Fruit fly (Drosophila melanogaster) whole organism, embryonic: ENCODE measurements around the gene CG11294.

ENCODE experiments used
- BEAF-32 ChIP-seq: fragments of 200-800 bp; sonication (Bioruptor generic); optimal IDR thresholded peaks from 3 replicates; lab custom pipeline; 2017; ENCODE audit warnings: missing biosample characterization, missing genetic modification characterization, mild to moderate bottlenecking, moderate library complexity, missing genetic modification reagents
- Bdp1 ChIP-seq: fragments of 200-800 bp; sonication (Bioruptor generic); optimal IDR thresholded peaks from 3 replicates; lab custom pipeline; 2016; ENCODE audit warnings: missing biosample characterization, missing genetic modification characterization
- CG11085 ChIP-seq: fragments of 200-800 bp; sonication (Bioruptor generic); IDR thresholded peaks from 2 replicates; pipeline ENCODE4 v1.3.6; 2022; ENCODE audit warnings: missing biosample characterization, missing genetic modification characterization
- CG11247 ChIP-seq: fragments of 200-800 bp; sonication (Bioruptor generic); IDR thresholded peaks from 2 replicates; pipeline ENCODE4 v1.3.6; 2022; ENCODE audit warnings: missing biosample characterization, missing genetic modification characterization
- CG11560 ChIP-seq: fragments of 200-800 bp; sonication (Bioruptor generic); IDR thresholded peaks from 3 replicates; pipeline ENCODE4 v1.3.6; 2022; ENCODE audit warnings: missing biosample characterization, missing genetic modification characterization
- CG14014 ChIP-seq: fragments of 200-800 bp; sonication (Bioruptor generic); IDR thresholded peaks from 2 replicates; pipeline ENCODE4 v1.3.6; 2022; ENCODE audit warnings: missing biosample characterization, missing genetic modification characterization
- CG14441 ChIP-seq: fragments of 200-800 bp; sonication (Bioruptor generic); IDR thresholded peaks from 2 replicates; pipeline ENCODE4 v1.3.6; 2022; ENCODE audit warnings: missing biosample characterization, missing genetic modification characterization
- CG17361 ChIP-seq: fragments of 200-800 bp; sonication (Bioruptor generic); IDR thresholded peaks from 3 replicates; pipeline ENCODE4 v1.3.6; 2022; ENCODE audit warnings: missing biosample characterization, missing genetic modification characterization
- CG1792 ChIP-seq: fragments of 200-800 bp; sonication (Bioruptor generic); optimal IDR thresholded peaks from 2 replicates; lab custom pipeline; 2016; ENCODE audit warnings: missing biosample characterization, missing genetic modification characterization
- CG18262 ChIP-seq: fragments of 200-800 bp; optimal IDR thresholded peaks from 3 replicates; lab custom pipeline; 2019; ENCODE audit warnings: missing biosample characterization, mild to moderate bottlenecking, missing genetic modification characterization, moderate library complexity
- CG1832 ChIP-seq: fragments of 200-800 bp; sonication (Bioruptor generic); optimal IDR thresholded peaks from 2 replicates; lab custom pipeline; 2017; ENCODE audit warnings: missing biosample characterization, mild to moderate bottlenecking, missing genetic modification characterization, inconsistent platforms
- CG18599 ChIP-seq: fragments of 200-800 bp; sonication (Bioruptor generic); optimal IDR thresholded peaks from 3 replicates; lab custom pipeline; 2017; ENCODE audit warnings: missing biosample characterization, missing genetic modification characterization, mild to moderate bottlenecking, moderate library complexity, missing genetic modification reagents
- CG3065 ChIP-seq: fragments of 200-800 bp; sonication (Bioruptor generic); optimal IDR thresholded peaks from 2 replicates; lab custom pipeline; 2016; ENCODE audit warnings: missing biosample characterization, missing genetic modification characterization
- CG3838 ChIP-seq: fragments of 200-800 bp; sonication (Bioruptor generic); optimal IDR thresholded peaks from 3 replicates; lab custom pipeline; 2016; ENCODE audit warnings: missing biosample characterization, missing genetic modification characterization
- CG3847 ChIP-seq: fragments of 200-800 bp; sonication (Bioruptor generic); IDR thresholded peaks from 2 replicates; pipeline ENCODE4 v1.3.6; 2022; ENCODE audit warnings: missing biosample characterization, missing genetic modification characterization
- CG4360 ChIP-seq: fragments of 200-800 bp; sonication (Bioruptor generic); IDR thresholded peaks from 2 replicates; pipeline ENCODE4 v1.3.6; 2022; ENCODE audit warnings: missing biosample characterization, missing genetic modification characterization
- CG5180 ChIP-seq: fragments of 200-800 bp; sonication (Bioruptor generic); optimal IDR thresholded peaks from 3 replicates; lab custom pipeline; 2017; ENCODE audit warnings: missing biosample characterization, missing genetic modification characterization, mild to moderate bottlenecking, moderate library complexity, missing genetic modification reagents
- CG7963 ChIP-seq: fragments of 200-800 bp; sonication (Bioruptor generic); IDR thresholded peaks from 3 replicates; pipeline ENCODE4 v1.3.6; 2022; ENCODE audit warnings: missing biosample characterization, missing genetic modification characterization; ENCODE audit not compliant: partially characterized antibody
- CG8089 ChIP-seq: fragments of 200-800 bp; sonication (Bioruptor generic); optimal IDR thresholded peaks from 3 replicates; lab custom pipeline; 2016; ENCODE audit warnings: missing biosample characterization, missing genetic modification characterization
- Dad ChIP-seq: fragments of 200-800 bp; sonication (Bioruptor generic); optimal IDR thresholded peaks from 3 replicates; lab custom pipeline; 2016; ENCODE audit warnings: missing biosample characterization, missing genetic modification characterization
- Dip2 ChIP-seq: fragments of 200-800 bp; sonication (Bioruptor generic); IDR thresholded peaks from 2 replicates; pipeline ENCODE4 v1.3.6; 2022; ENCODE audit warnings: missing biosample characterization, missing genetic modification characterization
- Dll ChIP-seq: fragments of 200-800 bp; sonication (Bioruptor generic); IDR thresholded peaks from 4 replicates; pipeline ENCODE4 v1.3.6; 2022; ENCODE audit warnings: missing biosample characterization, missing genetic modification characterization; ENCODE audit not compliant: partially characterized antibody
- Dref ChIP-seq: fragments of 200-800 bp; sonication (Bioruptor generic); IDR thresholded peaks from 2 replicates; pipeline ENCODE4 v1.3.6; 2022; ENCODE audit warnings: missing biosample characterization, missing genetic modification characterization
- Fer1 ChIP-seq: fragments of 200-800 bp; sonication (Bioruptor generic); optimal IDR thresholded peaks from 2 replicates; lab custom pipeline; 2017; ENCODE audit warnings: missing biosample characterization, mild to moderate bottlenecking, missing genetic modification characterization
- HLH4C ChIP-seq: fragments of 200-800 bp; sonication (Bioruptor generic); IDR thresholded peaks from 3 replicates; pipeline ENCODE4 v1.3.6; 2022; ENCODE audit warnings: missing biosample characterization, missing genetic modification characterization; ENCODE audit not compliant: partially characterized antibody
- Hand ChIP-seq: fragments of 200-800 bp; sonication (Bioruptor generic); optimal IDR thresholded peaks from 2 replicates; lab custom pipeline; 2017; ENCODE audit warnings: mild to moderate bottlenecking, missing biosample characterization, missing genetic modification reagents, missing genetic modification characterization
- Hr51 ChIP-seq, 2 experiments: fragments of 200-800 bp; sonication (Bioruptor generic); optimal IDR thresholded peaks; 2 replicates in 1 of 2; 3 replicates in 1 of 2; lab custom pipeline; 2016 to 2018; ENCODE audit warnings: missing biosample characterization in 2 of 2, missing genetic modification characterization in 2 of 2, mild to moderate bottlenecking in 1 of 2, moderate library complexity in 1 of 2
- Jarid2 ChIP-seq: fragments of 200-800 bp; sonication (Bioruptor generic); optimal IDR thresholded peaks from 3 replicates; lab custom pipeline; 2017; ENCODE audit warnings: mild to moderate bottlenecking, missing biosample characterization, missing genetic modification reagents, missing genetic modification characterization
- Kr ChIP-seq: fragments of 200-800 bp; sonication (Bioruptor generic); optimal IDR thresholded peaks from 2 replicates; lab custom pipeline; 2017; ENCODE audit warnings: missing biosample characterization, mild to moderate bottlenecking, missing genetic modification characterization
- MESR4 ChIP-seq: fragments of 200-800 bp; sonication (Bioruptor generic); optimal IDR thresholded peaks from 2 replicates; lab custom pipeline; 2018; ENCODE audit warnings: missing biosample characterization, mild to moderate bottlenecking, missing genetic modification characterization, moderate library complexity
- Mes4 ChIP-seq: fragments of 200-800 bp; sonication (Bioruptor generic); optimal IDR thresholded peaks from 2 replicates; lab custom pipeline; 2016; ENCODE audit warnings: missing biosample characterization, missing genetic modification characterization
- Neu2 ChIP-seq: fragments of 200-800 bp; sonication (Bioruptor generic); optimal IDR thresholded peaks from 3 replicates; lab custom pipeline; 2016; ENCODE audit warnings: missing biosample characterization, missing genetic modification characterization, borderline replicate concordance
- Nf-YC ChIP-seq: fragments of 200-800 bp; optimal IDR thresholded peaks from 3 replicates; lab custom pipeline; 2019; ENCODE audit warnings: missing biosample characterization, mild to moderate bottlenecking, missing genetic modification characterization, moderate library complexity
- Poxn ChIP-seq: fragments of 200-800 bp; sonication (Bioruptor generic); IDR thresholded peaks from 2 replicates; pipeline ENCODE4 v1.3.6; 2022; ENCODE audit warnings: missing biosample characterization, missing genetic modification characterization
- Ravus ChIP-seq: fragments of 200-800 bp; sonication (Bioruptor generic); IDR thresholded peaks from 2 replicates; pipeline ENCODE4 v1.3.6; 2022; ENCODE audit warnings: missing biosample characterization, missing genetic modification characterization
- Tbp ChIP-seq: fragments of >200 bp; optimal IDR thresholded peaks from 2 replicates; lab custom pipeline; 2018; ENCODE audit warnings: missing biosample characterization, missing genetic modification characterization
- aop ChIP-seq: fragments of 200-800 bp; sonication (Bioruptor generic); IDR thresholded peaks from 2 replicates; pipeline ENCODE4 v1.3.6; 2022; ENCODE audit warnings: missing biosample characterization, missing genetic modification characterization
- fd96Cb ChIP-seq: fragments of 200-800 bp; sonication (Bioruptor generic); optimal IDR thresholded peaks from 2 replicates; lab custom pipeline; 2018; ENCODE audit warnings: missing biosample characterization, mild to moderate bottlenecking, missing genetic modification characterization, moderate library complexity
- gcm2 ChIP-seq: fragments of 200-800 bp; sonication (Bioruptor generic); optimal IDR thresholded peaks from 2 replicates; lab custom pipeline; 2016; ENCODE audit warnings: missing biosample characterization, missing genetic modification characterization
- grau ChIP-seq: fragments of 200-800 bp; optimal IDR thresholded peaks from 3 replicates; lab custom pipeline; 2019; ENCODE audit warnings: missing biosample characterization, mild to moderate bottlenecking, missing genetic modification characterization, moderate library complexity
- insv ChIP-seq, 2 experiments: fragments of 200-800 bp; sonication (Bioruptor generic); optimal IDR thresholded peaks; 3 replicates each; lab custom pipeline; 2016 to 2018; ENCODE audit warnings: missing biosample characterization in 2 of 2, missing genetic modification characterization in 2 of 2
- mld ChIP-seq: fragments of 200-800 bp; sonication (Bioruptor generic); IDR thresholded peaks from 3 replicates; pipeline ENCODE4 v1.3.6; 2022; ENCODE audit warnings: missing biosample characterization, missing genetic modification characterization; ENCODE audit not compliant: partially characterized antibody
- psq ChIP-seq: fragments of 200-800 bp; sonication (Bioruptor generic); optimal IDR thresholded peaks from 2 replicates; lab custom pipeline; 2017; ENCODE audit warnings: missing biosample characterization, missing genetic modification characterization
- pzg ChIP-seq: fragments of 200-800 bp; sonication (Bioruptor generic); optimal IDR thresholded peaks from 3 replicates; lab custom pipeline; 2018; ENCODE audit warnings: missing biosample characterization, mild to moderate bottlenecking, missing genetic modification characterization, moderate library complexity
- scrt ChIP-seq: fragments of 200-800 bp; sonication (Bioruptor generic); optimal IDR thresholded peaks from 2 replicates; lab custom pipeline; 2018; ENCODE audit warnings: missing biosample characterization, mild to moderate bottlenecking, missing genetic modification characterization, moderate library complexity
- ssp ChIP-seq: fragments of 200-800 bp; sonication (Bioruptor generic); IDR thresholded peaks from 2 replicates; pipeline ENCODE4 v1.3.6; 2022; ENCODE audit warnings: missing biosample characterization, missing genetic modification characterization
- stwl ChIP-seq: fragments of 200-800 bp; sonication (Bioruptor generic); optimal IDR thresholded peaks from 3 replicates; lab custom pipeline; 2018; ENCODE audit warnings: missing biosample characterization, mild to moderate bottlenecking, missing genetic modification characterization, moderate library complexity
- tll ChIP-seq, 2 experiments: fragments of 200-800 bp in 1 of 2; fragments of >200 bp in 1 of 2; sonication (Bioruptor generic) in 1 of 2; optimal IDR thresholded peaks; 2 replicates each; lab custom pipeline; 2017 to 2019; ENCODE audit warnings: missing biosample characterization in 2 of 2, missing genetic modification characterization in 2 of 2, mild to moderate bottlenecking in 1 of 2, moderate library complexity in 1 of 2
- tx ChIP-seq: fragments of 200-800 bp; sonication (Bioruptor generic); optimal IDR thresholded peaks from 2 replicates; lab custom pipeline; 2016; ENCODE audit warnings: missing biosample characterization, missing genetic modification characterization

The CG11294 gene

dm6 chrX:8709234-8709843 lies 15.9 kb upstream of the CG11294 start, which contains the start of gene Hexo2 (continued):
- TF ChIP-seq mld = no peak
- TF ChIP-seq CG18599 (GFP tag; lab: Kevin White, UChicago) = peak; percentile 85
- peak; percentile 93 for TF ChIP-seq CG8089
- no peak for TF ChIP-seq CG1832
- TF ChIP-seq Ravus (GFP tag; lab: Robert Waterston, UW) = peak; percentile 85
- TF ChIP-seq Hr51 (GFP tag; optimal IDR thresholded peaks at IDR 0.05; lab: Kevin White, UChicago) = peak; percentile 79 to 91
- no peak for TF ChIP-seq HLH4C (GFP tag; lab: Robert Waterston, UW)
- TF ChIP-seq CG11247 (GFP tag; lab: Robert Waterston, UW) = peak; percentile 93
- no peak for TF ChIP-seq CG7963 (GFP tag; lab: Robert Waterston, UW)
- TF ChIP-seq Dll (GFP tag; lab: Robert Waterston, UW) = no peak
- peak; percentile 91 for TF ChIP-seq CG14014 (GFP tag; lab: Robert Waterston, UW)
- TF ChIP-seq CG1792 (GFP tag; lab: Kevin White, UChicago) = peak; percentile 92
- peak; percentile 82 for TF ChIP-seq gcm2
- peak; percentile 56 for TF ChIP-seq Dip2 (GFP tag; lab: Robert Waterston, UW)
- TF ChIP-seq Dref (GFP tag; lab: Robert Waterston, UW) = no peak
- no peak for TF ChIP-seq stwl (tag; lab: Kevin White, UChicago)
- TF ChIP-seq insv (GFP tag; optimal IDR thresholded peaks at IDR 0.05; lab: Kevin White, UChicago) = no peak
- TF ChIP-seq ssp (GFP tag; lab: Robert Waterston, UW) = peak; percentile 89
- peak; percentile 35 for TF ChIP-seq Hand (GFP tag; lab: Kevin White, UChicago)
- peak; percentile 81 for TF ChIP-seq Bdp1 (GFP tag; lab: Kevin White, UChicago)
- peak; percentile 82 for TF ChIP-seq CG3838 (GFP tag; lab: Kevin White, UChicago)
- peak; percentile 85 for TF ChIP-seq Fer1 (GFP tag; lab: Kevin White, UChicago)
- peak; percentile 89 for TF ChIP-seq CG3847 (GFP tag; lab: Robert Waterston, UW)
- TF ChIP-seq Kr (GFP tag; lab: Kevin White, UChicago) = no peak
- peak; percentile 97 for TF ChIP-seq CG14441 (GFP tag; lab: Robert Waterston, UW)
- peak; percentile 77 for TF ChIP-seq psq
- TF ChIP-seq Dad = peak; percentile 90
- peak; percentile 78 for TF ChIP-seq CG11560 (tag; lab: Robert Waterston, UW)
- peak; percentile 28 for TF ChIP-seq Neu2 (GFP tag; lab: Kevin White, UChicago)
- TF ChIP-seq CG11085 (GFP tag; lab: Robert Waterston, UW) = peak; percentile 79
- TF ChIP-seq Poxn (GFP tag; lab: Robert Waterston, UW) = no peak
- TF ChIP-seq grau = peak; percentile 87
- peak; percentile 9 for TF ChIP-seq pzg (GFP tag; lab: Kevin White, UChicago)
- peak; percentile 84 for TF ChIP-seq CG5180
- TF ChIP-seq BEAF-32 (GFP tag; lab: Kevin White, UChicago) = no peak
- peak; percentile 95 for TF ChIP-seq fd96Cb (tag; lab: Kevin White, UChicago)
- no peak for TF ChIP-seq Tbp (GFP tag; lab: Kevin White, UChicago)
- peak; percentile 90 for TF ChIP-seq tx (GFP tag; lab: Kevin White, UChicago)
- TF ChIP-seq scrt (GFP tag; lab: Kevin White, UChicago) = peak; percentile 71
- TF ChIP-seq CG18262 (tag; lab: Kevin White, UChicago) = peak; percentile 91
- TF ChIP-seq CG3065 (GFP tag; lab: Kevin White, UChicago) = peak; percentile 81
- TF ChIP-seq Mes4 (GFP tag; lab: Kevin White, UChicago) = peak; percentile 94
- TF ChIP-seq aop (GFP tag; lab: Robert Waterston, UW) = peak; percentile 94
- TF ChIP-seq Nf-YC (tag; lab: Kevin White, UChicago) = peak; percentile 54
- peak; percentile 83 for TF ChIP-seq CG4360 (GFP tag; lab: Robert Waterston, UW)
- peak; percentile 91 for TF ChIP-seq CG17361 (GFP tag; lab: Robert Waterston, UW)
- TF ChIP-seq Jarid2 (GFP tag; lab: Kevin White, UChicago) = peak; percentile 57
- TF ChIP-seq tll (GFP tag; optimal IDR thresholded peaks at IDR 0.05; lab: Kevin White, UChicago) = no peak
- peak; percentile 32 for TF ChIP-seq MESR4 (GFP tag; lab: Kevin White, UChicago)
